Worm (Caenorhabditis elegans) whole organism, mixed stage, embryonic: ENCODE measurements around the gene nlp-35.

ENCODE experiments used
- M03D4.4 ChIP-seq: sonication (generic microtip); optimal IDR thresholded peaks from 2 replicates; lab custom pipeline; 2017; ENCODE audit warnings: mild to moderate bottlenecking, missing genetic modification characterization, missing compliant biosample characterization
- bed-3 ChIP-seq: fragments of 200-800 bp; sonication (Bioruptor generic); optimal IDR thresholded peaks from 3 replicates; lab custom pipeline; 2018; ENCODE audit warnings: mild to moderate bottlenecking, missing genetic modification characterization, moderate library complexity, missing compliant biosample characterization
- blmp-1 ChIP-seq: fragments of 150-350 bp; optimal IDR thresholded peaks from 2 replicates; lab custom pipeline; 2014; ENCODE audit warnings: missing biosample characterization, missing genetic modification characterization
- ceh-39 ChIP-seq: fragments of 150-350 bp; optimal IDR thresholded peaks from 2 replicates; lab custom pipeline; 2014; ENCODE audit warnings: missing biosample characterization, missing genetic modification characterization
- ceh-43 ChIP-seq: fragments of 200-800 bp; sonication (Bioruptor generic); optimal IDR thresholded peaks from 2 replicates; lab custom pipeline; 2018; ENCODE audit warnings: mild to moderate bottlenecking, missing genetic modification characterization, moderate library complexity, missing compliant biosample characterization
- ceh-83 ChIP-seq: fragments of 200-800 bp; sonication (Bioruptor generic); optimal IDR thresholded peaks from 2 replicates; lab custom pipeline; 2018; ENCODE audit warnings: mild to moderate bottlenecking, missing genetic modification characterization, missing compliant biosample characterization
- ces-1 ChIP-seq: fragments of 150-350 bp; optimal IDR thresholded peaks from 2 replicates; lab custom pipeline; 2014; ENCODE audit warnings: missing biosample characterization, missing genetic modification reagents, missing genetic modification characterization
- cnd-1 ChIP-seq: fragments of 200-800 bp; sonication (Bioruptor generic); optimal IDR thresholded peaks from 2 replicates; lab custom pipeline; 2018; ENCODE audit warnings: mild to moderate bottlenecking, missing genetic modification characterization, missing compliant biosample characterization
- drap-1 ChIP-seq: fragments of 200-800 bp; sonication (Bioruptor generic); optimal IDR thresholded peaks from 3 replicates; lab custom pipeline; 2018; ENCODE audit warnings: mild to moderate bottlenecking, missing genetic modification characterization, missing compliant biosample characterization
- elt-1 ChIP-seq: sonication (generic microtip); optimal IDR thresholded peaks from 2 replicates; lab custom pipeline; 2017; ENCODE audit warnings: missing genetic modification characterization, mild to moderate bottlenecking, missing compliant biosample characterization, antibody characterized with exemption, moderate library complexity, borderline replicate concordance; ENCODE audit not compliant: insufficient read depth
- elt-3 ChIP-seq: fragments of 150-350 bp; optimal IDR thresholded peaks from 2 replicates; lab custom pipeline; 2014; ENCODE audit warnings: missing biosample characterization, missing genetic modification characterization
- flh-1 ChIP-seq: fragments of 200-800 bp; sonication (Bioruptor generic); optimal IDR thresholded peaks from 2 replicates; lab custom pipeline; 2018; ENCODE audit warnings: mild to moderate bottlenecking, missing genetic modification characterization, moderate library complexity, missing compliant biosample characterization
- ham-2 ChIP-seq: fragments of 200-800 bp; sonication (Bioruptor generic); optimal IDR thresholded peaks from 2 replicates; lab custom pipeline; 2018; ENCODE audit warnings: mild to moderate bottlenecking, missing genetic modification characterization, missing compliant biosample characterization
- hlh-1 ChIP-seq: fragments of 150-350 bp; optimal IDR thresholded peaks from 2 replicates; lab custom pipeline; 2014; ENCODE audit warnings: missing biosample characterization, missing genetic modification reagents, missing genetic modification characterization
- lin-13 ChIP-seq: fragments of 150-350 bp; optimal IDR thresholded peaks from 2 replicates; lab custom pipeline; 2014; ENCODE audit warnings: missing biosample characterization, missing genetic modification characterization
- lin-32 ChIP-seq: fragments of 200-800 bp; sonication (Bioruptor generic); optimal IDR thresholded peaks from 2 replicates; lab custom pipeline; 2018; ENCODE audit warnings: mild to moderate bottlenecking, missing genetic modification characterization, missing compliant biosample characterization
- lsy-2 ChIP-seq: fragments of 150-350 bp; optimal IDR thresholded peaks from 2 replicates; lab custom pipeline; 2014; ENCODE audit warnings: missing biosample characterization, missing genetic modification characterization
- mab-5 ChIP-seq: fragments of 150-350 bp; optimal IDR thresholded peaks from 2 replicates; lab custom pipeline; 2014; ENCODE audit warnings: missing biosample characterization, missing genetic modification characterization
- mep-1 ChIP-seq: fragments of 150-350 bp; optimal IDR thresholded peaks from 2 replicates; lab custom pipeline; 2017; ENCODE audit warnings: missing biosample characterization, missing genetic modification reagents, missing genetic modification characterization, inconsistent platforms
- mls-2 ChIP-seq: sonication (generic microtip); optimal IDR thresholded peaks from 2 replicates; lab custom pipeline; 2016; ENCODE audit warnings: mild to moderate bottlenecking, missing genetic modification characterization, moderate library complexity, missing compliant biosample characterization
- nhr-12 ChIP-seq: fragments of 150-350 bp; optimal IDR thresholded peaks from 2 replicates; lab custom pipeline; 2014; ENCODE audit warnings: missing biosample characterization, missing genetic modification characterization
- nhr-2 ChIP-seq: fragments of 150-350 bp; optimal IDR thresholded peaks from 2 replicates; lab custom pipeline; 2014; ENCODE audit warnings: missing biosample characterization, missing genetic modification characterization
- nhr-237 ChIP-seq: fragments of 150-350 bp; optimal IDR thresholded peaks from 2 replicates; lab custom pipeline; 2014; ENCODE audit warnings: missing biosample characterization, missing genetic modification characterization
- nhr-28 ChIP-seq: fragments of 150-350 bp; optimal IDR thresholded peaks from 2 replicates; lab custom pipeline; 2014; ENCODE audit warnings: missing biosample characterization, missing genetic modification characterization
- nhr-76 ChIP-seq: sonication (generic microtip); optimal IDR thresholded peaks from 2 replicates; lab custom pipeline; 2017; ENCODE audit warnings: missing biosample characterization, missing genetic modification characterization
- pha-4 ChIP-seq: fragments of 150-350 bp; optimal IDR thresholded peaks from 2 replicates; lab custom pipeline; 2018; ENCODE audit warnings: missing biosample characterization, missing genetic modification reagents, missing genetic modification characterization
- sem-2 ChIP-seq: fragments of 200-800 bp; sonication (Bioruptor generic); optimal IDR thresholded peaks from 2 replicates; lab custom pipeline; 2018; ENCODE audit warnings: mild to moderate bottlenecking, missing genetic modification characterization, missing compliant biosample characterization
- snpc-4 ChIP-seq: fragments of 150-350 bp; optimal IDR thresholded peaks from 2 replicates; lab custom pipeline; 2014; ENCODE audit warnings: missing biosample characterization, missing genetic modification characterization
- sptf-1 ChIP-seq: sonication (generic microtip); optimal IDR thresholded peaks from 2 replicates; lab custom pipeline; 2017; ENCODE audit warnings: mild to moderate bottlenecking, missing genetic modification characterization, moderate library complexity, missing compliant biosample characterization
- tbx-8 ChIP-seq: fragments of 200-800 bp; sonication (Bioruptor generic); optimal IDR thresholded peaks from 2 replicates; lab custom pipeline; 2018; ENCODE audit warnings: mild to moderate bottlenecking, missing genetic modification characterization, moderate library complexity, missing compliant biosample characterization
- unc-120 ChIP-seq: sonication (generic microtip); optimal IDR thresholded peaks from 2 replicates; lab custom pipeline; 2017; ENCODE audit warnings: missing genetic modification characterization, missing compliant biosample characterization; ENCODE audit not compliant: poor library complexity, severe bottlenecking
- unc-39 ChIP-seq: fragments of 150-350 bp; optimal IDR thresholded peaks from 2 replicates; lab custom pipeline; 2014; ENCODE audit warnings: missing biosample characterization, missing genetic modification characterization
- unc-62 ChIP-seq: fragments of 150-350 bp; optimal IDR thresholded peaks from 2 replicates; lab custom pipeline; 2014; ENCODE audit warnings: missing biosample characterization, missing genetic modification reagents, missing genetic modification characterization
- zip-8 ChIP-seq: fragments of 150-350 bp; optimal IDR thresholded peaks from 2 replicates; lab custom pipeline; 2014; ENCODE audit warnings: missing biosample characterization, missing genetic modification characterization
- ztf-11 ChIP-seq: fragments of 150-350 bp; optimal IDR thresholded peaks from 2 replicates; lab custom pipeline; 2014; ENCODE audit warnings: missing biosample characterization, missing genetic modification characterization

The nlp-35 gene

DNA sequence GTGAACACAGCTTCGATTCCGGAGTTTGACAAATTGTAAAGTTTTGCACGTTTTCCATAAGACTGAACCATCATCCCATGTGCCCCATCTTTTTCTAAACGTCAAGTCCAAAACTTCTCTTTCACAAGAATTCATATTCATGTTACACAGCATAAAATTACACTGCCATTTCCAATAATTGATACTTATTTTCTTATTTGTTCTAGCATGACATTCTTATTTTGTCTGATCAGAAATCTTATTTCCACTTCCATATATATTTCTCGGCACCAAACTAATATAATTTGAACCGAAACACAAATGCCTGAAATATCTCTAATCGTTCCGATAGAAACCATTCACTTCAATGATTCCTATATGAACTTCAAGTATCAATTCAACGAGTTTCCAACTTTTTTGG lies 32.8 kb downstream of the nlp-35 start, which contains the start of gene sru-2:
TSS of gene sru-2 (plus strand) at position 301 of the 400 bp plus-strand sequence.
- TF ChIP-seq nhr-12 (tag; lab: Kevin White, UChicago) (no peak), M03D4.4 (tag; lab: Kevin White, UChicago) (no peak), blmp-1 (no peak), cnd-1 (tag; lab: Kevin White, UChicago) (no peak), ztf-11 (tag; lab: Kevin White, UChicago) (no peak), zip-8 (tag; lab: Kevin White, UChicago) (no peak), nhr-2 (no peak), lsy-2 (tag; lab: Kevin White, UChicago) (no peak), unc-62 (GFP tag; lab: Kevin White, UChicago) (no peak), nhr-237 (tag; lab: Kevin White, UChicago) (no peak), drap-1 (GFP tag; lab: Kevin White, UChicago) (no peak), ces-1 (GFP tag; lab: Kevin White, UChicago) (no peak), elt-3 (tag; lab: Kevin White, UChicago) (no peak)

DNA sequence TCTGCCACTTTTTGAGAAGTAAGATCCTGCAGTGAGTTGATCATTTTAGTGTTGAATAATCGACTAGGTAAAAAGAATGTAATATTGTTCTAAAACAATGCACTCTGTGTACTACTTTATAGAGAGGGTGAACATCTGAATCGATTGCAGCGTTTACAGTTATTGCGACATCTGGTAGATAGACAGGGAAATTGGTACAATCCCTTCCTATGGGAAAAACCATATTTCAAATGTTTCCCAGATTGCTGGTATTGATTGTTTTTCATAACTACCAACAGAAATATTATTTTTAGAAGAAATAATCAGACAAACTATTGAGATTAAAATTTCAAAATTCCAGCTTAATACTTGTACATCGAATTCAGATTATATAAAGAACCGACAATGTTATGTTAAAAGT lies 33.7 kb downstream of the nlp-35 start, which contains the start of gene gadr-2:
TSS of gene gadr-2 (minus strand) at position 101 of the 400 bp plus-strand sequence.
- no peak for TF ChIP-seq elt-3 (tag; lab: Kevin White, UChicago)
- TF ChIP-seq ceh-39 (tag; lab: Kevin White, UChicago), result no peak
- no peak for TF ChIP-seq ceh-83
- TF ChIP-seq lsy-2 (tag; lab: Kevin White, UChicago), result no peak
- TF ChIP-seq tbx-8 (GFP tag; lab: Kevin White, UChicago), result no peak
- TF ChIP-seq, all 35 proteins: peak for 0

DNA sequence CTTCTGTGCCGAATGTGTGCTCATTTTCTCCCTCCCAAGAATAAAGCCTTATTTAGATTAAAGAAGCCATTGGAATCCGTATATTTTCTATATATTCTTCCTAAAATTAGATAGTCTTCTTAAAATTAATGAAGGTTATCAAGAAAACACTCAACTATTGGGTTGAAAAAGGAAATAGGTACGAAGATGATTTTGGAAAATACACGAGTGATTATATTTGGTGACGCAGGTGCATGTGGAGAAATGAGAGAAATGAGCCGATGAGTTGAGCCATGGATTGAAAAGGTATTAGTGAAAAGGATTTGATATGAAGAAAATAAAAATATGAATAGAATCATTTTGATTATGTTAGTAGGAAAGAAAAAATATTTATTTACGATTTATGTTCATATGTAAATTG lies 37.8 kb downstream of the nlp-35 start, which contains the start of gene cng-3:
TSS of gene cng-3 (minus strand) at position 102 of the 400 bp plus-strand sequence.
- no peak for TF ChIP-seq ham-2 (GFP tag; lab: Kevin White, UChicago)
- no peak for TF ChIP-seq flh-1 (GFP tag; lab: Kevin White, UChicago)
- no peak for TF ChIP-seq mep-1
- TF ChIP-seq ceh-83, result no peak
- no peak for TF ChIP-seq elt-1
- no peak for TF ChIP-seq mab-5 (tag; lab: Kevin White, UChicago)
- TF ChIP-seq snpc-4 (tag; lab: Kevin White, UChicago), result no peak
- no peak for TF ChIP-seq bed-3 (GFP tag; lab: Kevin White, UChicago)
- TF ChIP-seq ceh-43 (GFP tag; lab: Kevin White, UChicago), result no peak
- no peak for TF ChIP-seq drap-1 (GFP tag; lab: Kevin White, UChicago)
- no peak for TF ChIP-seq ceh-39 (tag; lab: Kevin White, UChicago)
- TF ChIP-seq zip-8 (tag; lab: Kevin White, UChicago), result no peak

- TF ChIP-seq elt-3 (tag; lab: Kevin White, UChicago), result no peak
- no peak for TF ChIP-seq mep-1
- peak; percentile 96 for TF ChIP-seq cnd-1 (tag; lab: Kevin White, UChicago)
- TF ChIP-seq blmp-1, result no peak
- TF ChIP-seq unc-62 (GFP tag; lab: Kevin White, UChicago), result peak; percentile 27
- peak; percentile 95 for TF ChIP-seq tbx-8 (GFP tag; lab: Kevin White, UChicago)
- no peak for TF ChIP-seq elt-1
- peak; percentile 94 for TF ChIP-seq lin-32 (GFP tag; lab: Kevin White, UChicago)
- TF ChIP-seq nhr-76 (tag; lab: Kevin White, UChicago), result peak; percentile 18
- TF ChIP-seq flh-1 (GFP tag; lab: Kevin White, UChicago), result peak; percentile 89
- peak; percentile 94 for TF ChIP-seq unc-120 (tag; lab: Kevin White, UChicago)
- TF ChIP-seq lsy-2 (tag; lab: Kevin White, UChicago), result no peak
- no peak for TF ChIP-seq ces-1 (GFP tag; lab: Kevin White, UChicago)
- peak; percentile 95 for TF ChIP-seq M03D4.4 (tag; lab: Kevin White, UChicago)
- no peak for TF ChIP-seq nhr-237 (tag; lab: Kevin White, UChicago)
- TF ChIP-seq snpc-4 (tag; lab: Kevin White, UChicago), result no peak
- peak; percentile 98 for TF ChIP-seq ceh-83
- peak; percentile 90 for TF ChIP-seq bed-3 (GFP tag; lab: Kevin White, UChicago)
- peak; percentile 65 for TF ChIP-seq nhr-28 (tag; lab: Kevin White, UChicago)
- peak; percentile 58 for TF ChIP-seq nhr-12 (tag; lab: Kevin White, UChicago)
- peak; percentile 91 for TF ChIP-seq sem-2 (GFP tag; lab: Kevin White, UChicago)
- no peak for TF ChIP-seq mab-5 (tag; lab: Kevin White, UChicago)
- no peak for TF ChIP-seq nhr-2
- TF ChIP-seq ceh-43 (GFP tag; lab: Kevin White, UChicago), result peak; percentile 89
- TF ChIP-seq unc-39 (tag; lab: Kevin White, UChicago), result no peak
- no peak for TF ChIP-seq zip-8 (tag; lab: Kevin White, UChicago)
- peak; percentile 31 for TF ChIP-seq lin-13 (tag; lab: Kevin White, UChicago)
- peak; percentile 58 for TF ChIP-seq ztf-11 (tag; lab: Kevin White, UChicago)
- no peak for TF ChIP-seq hlh-1 (tag; lab: Kevin White, UChicago)
- peak; percentile 96 for TF ChIP-seq drap-1 (GFP tag; lab: Kevin White, UChicago)
- peak; percentile 42 for TF ChIP-seq pha-4
- peak; percentile 91 for TF ChIP-seq ham-2 (GFP tag; lab: Kevin White, UChicago)
- peak; percentile 98 for TF ChIP-seq mls-2 (tag; lab: Kevin White, UChicago)
- TF ChIP-seq ceh-39 (tag; lab: Kevin White, UChicago), result no peak
- TF ChIP-seq sptf-1 (tag; lab: Kevin White, UChicago), result peak; percentile 98
Measured at ce11 chrIV:9477135-9477928, 41.4 kb downstream of the nlp-35 start, which contains the start of gene wrt-3. TSS of gene wrt-3 (minus strand) at chrIV:9477456.
